Fruit fly (Drosophila melanogaster): ENCODE data around the gene GluRS-m.

The GluRS-m gene

dm6 chr3L:16381184-16381797 lies 35.7 kb downstream of the GluRS-m start, which contains the start of gene Agpat4 (continued):
- TF ChIP-seq Mes4 (GFP tag; optimal IDR thresholded peaks at IDR 0.05) (no peak), chinmo (GFP tag; IDR thresholded peaks at IDR 0.05; ENCODE audit: partially characterized antibody) (0 out of 4 replicates have a peak, but pooled peaks have one; percentile 39), Dip3 (GFP tag; optimal IDR thresholded peaks at IDR 0.05) (no peak), dimm (GFP tag; IDR thresholded peaks at IDR 0.05) (no peak), Blimp-1 (GFP tag; optimal IDR thresholded peaks at IDR 0.05) (no peak), jing (GFP tag; optimal IDR thresholded peaks at IDR 0.05) (no peak), CG4730 (GFP tag; IDR thresholded peaks at IDR 0.05) (no peak), oc (tag; optimal IDR thresholded peaks at IDR 0.05) (no peak), Dll (GFP tag; IDR thresholded peaks at IDR 0.05; ENCODE audit: partially characterized antibody) (no peak), ham (GFP tag; IDR thresholded peaks at IDR 0.05) (no peak), sqz (GFP tag; optimal IDR thresholded peaks at IDR 0.05) (no peak), Max (GFP tag; optimal IDR thresholded peaks at IDR 0.05) (no peak), Med (GFP tag) (peak; percentile 2), croc (GFP tag; conservative IDR thresholded peaks at IDR 0.05) (no peak), ac (GFP tag; optimal IDR thresholded peaks at IDR 0.05) (no peak), CG30403 (GFP tag; optimal IDR thresholded peaks at IDR 0.05) (no peak), CG2712 (tag; optimal IDR thresholded peaks at IDR 0.05) (peak; percentile 6), Bdp1 (GFP tag; optimal IDR thresholded peaks at IDR 0.05) (no peak), CG12769 (tag; optimal IDR thresholded peaks at IDR 0.05) (peak; percentile 12), zen (tag; optimal IDR thresholded peaks at IDR 0.05) (no peak), Lhr (GFP tag; optimal IDR thresholded peaks at IDR 0.05) (peak; percentile 82), Hmx (GFP tag; optimal IDR thresholded peaks at IDR 0.05) (no peak), emc (GFP tag; optimal IDR thresholded peaks at IDR 0.05) (no peak), HLH54F (GFP tag; optimal IDR thresholded peaks at IDR 0.05) (no peak), kay (GFP tag; optimal IDR thresholded peaks at IDR 0.05) (no peak), C15 (GFP tag; IDR thresholded peaks at IDR 0.05) (no peak), bowl (GFP tag; IDR thresholded peaks at IDR 0.05) (no peak), CG8388 (GFP tag; optimal IDR thresholded peaks at IDR 0.05) (no peak), CG33213 (GFP tag; optimal IDR thresholded peaks at IDR 0.05) (peak; percentile 10), stwl (tag; optimal IDR thresholded peaks at IDR 0.05) (peak; percentile 74), Hand (GFP tag; optimal IDR thresholded peaks at IDR 0.05) (no peak), pnt (GFP tag; optimal IDR thresholded peaks at IDR 0.05) (no peak), CG10274 (GFP tag; optimal IDR thresholded peaks at IDR 0.05) (no peak), CG10543 (GFP tag; optimal IDR thresholded peaks at IDR 0.05) (peak; percentile 28), D19B (GFP tag; optimal IDR thresholded peaks at IDR 0.05) (no peak), Ptx1 (GFP tag; IDR thresholded peaks at IDR 0.05) (no peak), pho (GFP tag; optimal IDR thresholded peaks at IDR 0.05) (no peak), p53 (GFP tag; optimal IDR thresholded peaks at IDR 0.05) (no peak), CG1602 (GFP tag; optimal IDR thresholded peaks at IDR 0.05) (no peak), tap (tag; optimal IDR thresholded peaks at IDR 0.05) (no peak), al (GFP tag; IDR thresholded peaks at IDR 0.05) (no peak), ttk (GFP tag; IDR thresholded peaks at IDR 0.05) (0 out of 2 replicates have a peak, but pooled peaks have one; percentile 49), chm (GFP tag; IDR thresholded peaks at IDR 0.05) (no peak), Gsc (GFP tag; IDR thresholded peaks at IDR 0.05) (no peak), HmgD (GFP tag; optimal IDR thresholded peaks at IDR 0.05) (peak; percentile 60), CG11560 (tag; IDR thresholded peaks at IDR 0.05) (no peak), CG4328 (GFP tag; optimal IDR thresholded peaks at IDR 0.05) (no peak), fd96Cb (tag; optimal IDR thresholded peaks at IDR 0.05) (no peak), psq (GFP tag; optimal IDR thresholded peaks at IDR 0.05) (no peak), CG3407 (GFP tag; optimal IDR thresholded peaks at IDR 0.05) (no peak), z (GFP tag; IDR thresholded peaks at IDR 0.05) (no peak), Ets65A (GFP tag) (no peak)

Data from whole organism, embryonic.